Worm (Caenorhabditis elegans): ENCODE results near the gene C26E1.1.
A peak's percentile ranks its signal among the peaks of the same experiment; 100 is the strongest.

Gene C26E1.1

DNA sequence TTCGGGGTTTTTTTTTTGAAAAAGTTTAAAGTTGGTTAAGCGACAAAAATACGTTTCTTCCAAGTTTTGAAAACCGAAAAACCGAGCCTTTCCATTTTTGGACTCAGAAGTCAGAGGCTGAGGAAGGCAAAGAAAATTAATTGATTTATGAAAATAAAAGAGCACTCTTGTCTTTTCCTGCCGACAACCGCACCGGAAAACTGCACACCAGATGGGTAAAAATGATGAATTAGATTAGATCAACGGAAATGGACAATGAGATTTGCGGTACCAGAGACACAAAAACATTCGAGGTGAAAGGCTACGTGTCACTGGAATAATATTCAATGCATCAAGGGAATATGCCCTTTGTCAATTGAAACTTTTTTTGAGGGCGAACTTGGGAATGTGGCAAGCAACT, 2.8 kb upstream of the C26E1.1 start:
- TF ChIP-seq nhr-76 (tag; optimal IDR thresholded peaks at IDR 0.05) (no peak), nhr-77 (tag; optimal IDR thresholded peaks at IDR 0.05) (no peak), tbx-2 (tag; optimal IDR thresholded peaks at IDR 0.05) (no peak), lsy-12 (tag; optimal IDR thresholded peaks at IDR 0.05) (no peak), unc-39 (tag; optimal IDR thresholded peaks at IDR 0.05) (no peak), mdl-1 (tag; optimal IDR thresholded peaks at IDR 0.05) (no peak)

ce11 chrV:13295859-13296258, 1.5 kb upstream of the C26E1.1 start, which contains the start of gene uig-1:
Gene uig-1, minus strand, starts transcription at chrV:13295978.
- no peak for TF ChIP-seq aly-2 (tag; optimal IDR thresholded peaks at IDR 0.05)
- no peak for TF ChIP-seq ZK546.5 (tag; optimal IDR thresholded peaks at IDR 0.05)
- no peak for TF ChIP-seq R02D3.7 (tag; optimal IDR thresholded peaks at IDR 0.05)
- TF ChIP-seq nhr-67 (tag; optimal IDR thresholded peaks at IDR 0.05) = no peak
- peak; percentile 30 for TF ChIP-seq nfya-1 (tag; optimal IDR thresholded peaks at IDR 0.05; ENCODE audit: insufficient read depth)
- no peak for TF ChIP-seq pha-4 (tag; optimal IDR thresholded peaks at IDR 0.05)
- TF ChIP-seq fkh-10 (GFP tag; optimal IDR thresholded peaks at IDR 0.05) = no peak
- TF ChIP-seq snpc-4 (tag; optimal IDR thresholded peaks at IDR 0.05) = no peak

DNA sequence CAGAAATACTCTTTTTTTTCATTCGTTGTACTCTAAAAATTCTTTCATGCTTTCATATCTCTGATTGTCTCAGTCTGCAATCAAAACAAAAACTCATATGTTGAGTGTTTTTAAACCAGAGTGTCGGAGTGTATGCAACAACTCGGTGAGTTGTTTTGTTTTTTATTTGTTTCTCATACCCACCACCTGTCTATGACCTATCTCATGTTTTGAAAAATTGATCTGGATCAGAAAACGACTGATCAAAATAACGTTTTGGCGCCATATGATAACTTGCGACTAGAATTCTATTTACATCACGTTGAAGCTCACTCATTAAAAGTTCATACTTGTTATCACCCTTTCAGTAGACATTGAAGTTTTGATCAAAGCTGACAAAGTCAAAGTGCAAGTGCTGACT, 1.4 kb downstream of the C26E1.1 start:
- TF ChIP-seq ceh-28 (tag; optimal IDR thresholded peaks at IDR 0.05) = no peak
- TF ChIP-seq fkh-2 (tag; optimal IDR thresholded peaks at IDR 0.05) = no peak
- TF ChIP-seq sea-2 (GFP tag; optimal IDR thresholded peaks at IDR 0.05) = no peak

ce11 chrV:13299398-13299797, 2.1 kb downstream of the C26E1.1 start:
- TF ChIP-seq daf-12 (tag; optimal IDR thresholded peaks at IDR 0.05) (no peak), aly-2 (tag; optimal IDR thresholded peaks at IDR 0.05) (no peak), ceh-28 (tag; optimal IDR thresholded peaks at IDR 0.05) (no peak), nhr-237 (tag; optimal IDR thresholded peaks at IDR 0.05) (no peak), mdl-1 (tag; optimal IDR thresholded peaks at IDR 0.05) (no peak), sea-2 (GFP tag; optimal IDR thresholded peaks at IDR 0.05) (no peak), nhr-43 (tag; optimal IDR thresholded peaks at IDR 0.05; ENCODE audit: poor library complexity, severe bottlenecking) (no peak), egl-27 (tag; optimal IDR thresholded peaks at IDR 0.05) (no peak), unc-39 (tag; optimal IDR thresholded peaks at IDR 0.05) (no peak), elt-1 (tag; optimal IDR thresholded peaks at IDR 0.05) (no peak)

- TF ChIP-seq zag-1 (tag; optimal IDR thresholded peaks at IDR 0.05) (no peak), ceh-16 (tag; optimal IDR thresholded peaks at IDR 0.05) (no peak), daf-12 (tag; optimal IDR thresholded peaks at IDR 0.05) (no peak), aly-2 (tag; optimal IDR thresholded peaks at IDR 0.05) (no peak)
These were observed 3.2 kb downstream of the C26E1.1 start for ce11 chrV:13300492-13300891.

ce11 chrV:13301443-13301842, 4.1 kb downstream of the C26E1.1 start, which contains the start of gene ceh-79:
Gene ceh-79, plus strand, starts transcription at chrV:13301833.
- TF ChIP-seq mdl-1 (tag; optimal IDR thresholded peaks at IDR 0.05) (no peak), elt-2 (tag; optimal IDR thresholded peaks at IDR 0.05) (peak; percentile 57), unc-39 (tag; optimal IDR thresholded peaks at IDR 0.05) (no peak), ceh-9 (tag; optimal IDR thresholded peaks at IDR 0.05) (no peak)

DNA sequence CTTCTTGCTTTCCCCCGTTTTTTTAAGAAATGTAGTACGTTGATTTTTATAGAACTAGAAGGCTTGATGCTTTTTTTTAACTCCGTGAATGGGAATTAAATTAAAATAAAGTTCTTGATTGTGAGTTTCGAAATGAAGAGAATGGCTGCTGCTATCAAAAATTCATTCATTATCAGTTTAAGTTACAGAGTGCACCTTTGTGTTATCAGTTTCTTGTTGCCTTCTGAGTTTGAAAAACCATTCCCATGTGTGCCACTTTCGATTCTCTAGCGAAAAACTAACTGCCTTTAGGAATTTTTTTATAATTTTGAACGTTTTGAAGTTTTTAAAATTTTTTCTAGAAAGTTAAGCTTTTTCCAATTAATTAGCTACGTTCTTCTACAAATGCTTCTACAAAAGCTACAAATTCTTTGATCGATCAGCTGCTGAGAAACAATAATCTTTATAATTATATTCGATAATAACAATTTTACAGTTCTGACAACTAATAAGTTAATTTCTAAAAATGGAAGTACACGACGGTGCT, 7.4 kb downstream of the C26E1.1 start, which contains the start of gene C26E1.2:
Gene C26E1.2, plus strand, starts transcription at position 476 of the 526 bp plus-strand sequence.
- TF ChIP-seq elt-2 (tag; optimal IDR thresholded peaks at IDR 0.05) (peak; percentile 83), pqm-1 (tag; optimal IDR thresholded peaks at IDR 0.05) (peak; percentile 11), daf-12 (tag; optimal IDR thresholded peaks at IDR 0.05) (no peak)

DNA sequence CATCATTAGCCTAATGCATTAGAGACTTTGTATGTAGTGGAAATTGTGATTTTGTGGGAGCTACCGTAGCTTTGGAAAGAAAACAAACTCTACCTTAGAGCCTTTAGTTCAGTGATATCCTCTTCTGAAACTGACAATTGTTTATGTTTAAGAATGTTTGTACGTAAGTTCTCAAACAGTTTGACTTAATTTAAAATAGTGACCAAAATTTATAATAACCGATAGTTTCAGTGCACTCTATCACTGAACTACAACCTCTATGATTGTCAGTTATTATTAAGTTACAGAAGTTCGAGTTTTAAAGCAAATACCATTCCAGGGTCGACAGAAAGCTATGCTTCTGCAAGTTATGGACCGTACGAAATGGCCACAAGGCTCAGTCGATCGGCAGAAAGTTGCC, 11.3 kb downstream of the C26E1.1 start, which contains the start of gene C50B6.1:
Gene C50B6.1, plus strand, starts transcription at position 301 of the 400 bp plus-strand sequence.
- no peak for TF ChIP-seq jun-1 (tag; optimal IDR thresholded peaks at IDR 0.05)
- TF ChIP-seq nhr-43 (tag; optimal IDR thresholded peaks at IDR 0.05; ENCODE audit: poor library complexity, severe bottlenecking) = no peak
- no peak for TF ChIP-seq fos-1 (tag; optimal IDR thresholded peaks at IDR 0.05)
- TF ChIP-seq ceh-16 (tag; optimal IDR thresholded peaks at IDR 0.05) = no peak
- no peak for TF ChIP-seq nhr-25 (tag; optimal IDR thresholded peaks at IDR 0.05)
- no peak for TF ChIP-seq sea-2 (GFP tag; optimal IDR thresholded peaks at IDR 0.05)
- no peak for TF ChIP-seq mdl-1 (tag; optimal IDR thresholded peaks at IDR 0.05)
- TF ChIP-seq daf-12 (tag; optimal IDR thresholded peaks at IDR 0.05) = no peak
- TF ChIP-seq snpc-4 (tag; optimal IDR thresholded peaks at IDR 0.05) = no peak
- no peak for TF ChIP-seq ceh-82 (tag; optimal IDR thresholded peaks at IDR 0.05)
- no peak for TF ChIP-seq nhr-67 (tag; optimal IDR thresholded peaks at IDR 0.05)
- TF ChIP-seq nhr-77 (tag; optimal IDR thresholded peaks at IDR 0.05) = no peak
- no peak for TF ChIP-seq eor-1 (tag; optimal IDR thresholded peaks at IDR 0.05)
- TF ChIP-seq pqm-1 (tag; optimal IDR thresholded peaks at IDR 0.05) = no peak
- TF ChIP-seq mml-1 (tag; optimal IDR thresholded peaks at IDR 0.05) = no peak
- no peak for TF ChIP-seq elt-3 (tag; optimal IDR thresholded peaks at IDR 0.05)
- TF ChIP-seq nfya-1 (tag; optimal IDR thresholded peaks at IDR 0.05; ENCODE audit: insufficient read depth) = no peak
- TF ChIP-seq lin-39 (tag; optimal IDR thresholded peaks at IDR 0.05) = no peak

Data from whole organism, L3 larva.